Fruit fly (Drosophila melanogaster) whole organism, embryonic: Measurements from ENCODE around the gene Dph3.
A peak's percentile ranks its signal among the peaks of the same experiment; 100 is the strongest.

Experiments
- Awh ChIP-seq: fragments of 200-800 bp; sonication (Bioruptor generic); IDR thresholded peaks from 2 replicates; pipeline ENCODE4, ENCODE4 v1.3.6; 2022; ENCODE audit warnings: missing biosample characterization, missing genetic modification characterization
- CG1024 ChIP-seq: fragments of 200-800 bp; sonication (Bioruptor generic); IDR thresholded peaks from 2 replicates; pipeline ENCODE4 v1.3.6; 2022; ENCODE audit warnings: missing biosample characterization, missing genetic modification characterization
- CG10431 ChIP-seq: fragments of 200-800 bp; sonication (Bioruptor generic); optimal IDR thresholded peaks from 3 replicates; lab custom pipeline; 2018; ENCODE audit warnings: missing biosample characterization, mild to moderate bottlenecking, missing genetic modification characterization
- CG12155 ChIP-seq: fragments of 200-800 bp; sonication (Bioruptor generic); optimal IDR thresholded peaks from 3 replicates; lab custom pipeline; 2016; ENCODE audit warnings: missing biosample characterization, missing genetic modification characterization
- CG1233 ChIP-seq: fragments of 200-800 bp; sonication (Bioruptor generic); optimal IDR thresholded peaks from 4 replicates; lab custom pipeline; 2018; ENCODE audit warnings: missing biosample characterization, mild to moderate bottlenecking, missing genetic modification characterization
- CG12942 ChIP-seq: fragments of 200-800 bp; sonication (Bioruptor generic); optimal IDR thresholded peaks from 3 replicates; lab custom pipeline; 2016; ENCODE audit warnings: missing biosample characterization, missing genetic modification characterization
- CG14050 ChIP-seq: fragments of 200-800 bp; sonication (Bioruptor generic); IDR thresholded peaks from 3 replicates; pipeline ENCODE4 v1.3.6; 2022; ENCODE audit warnings: missing biosample characterization, missing genetic modification characterization
- CG14860 ChIP-seq: fragments of 200-800 bp; sonication (Bioruptor generic); IDR thresholded peaks from 3 replicates; pipeline ENCODE4 v1.3.6; 2022; ENCODE audit warnings: missing biosample characterization, missing genetic modification characterization; ENCODE audit not compliant: partially characterized antibody
- CG1529 ChIP-seq: fragments of 200-800 bp; sonication (Bioruptor generic); optimal IDR thresholded peaks from 3 replicates; lab custom pipeline; 2018; ENCODE audit warnings: missing biosample characterization, missing genetic modification characterization
- CG1603 ChIP-seq: fragments of 200-800 bp; sonication (Bioruptor generic); optimal IDR thresholded peaks from 2 replicates; lab custom pipeline; 2019; ENCODE audit warnings: missing biosample characterization, mild to moderate bottlenecking, missing genetic modification characterization, moderate library complexity
- CG17912 ChIP-seq: fragments of 200-800 bp; sonication (Bioruptor generic); optimal IDR thresholded peaks from 2 replicates; lab custom pipeline; 2018; ENCODE audit warnings: missing biosample characterization, mild to moderate bottlenecking, missing genetic modification characterization
- CG18011 ChIP-seq: fragments of 200-800 bp; sonication (Bioruptor generic); optimal IDR thresholded peaks from 2 replicates; lab custom pipeline; 2017; ENCODE audit warnings: missing biosample characterization, missing genetic modification characterization, mild to moderate bottlenecking, moderate library complexity, missing genotype
- CG2120 ChIP-seq: fragments of 200-800 bp; sonication (Bioruptor generic); optimal IDR thresholded peaks from 3 replicates; lab custom pipeline; 2016; ENCODE audit warnings: missing biosample characterization, missing genetic modification characterization
- CG2129 ChIP-seq: fragments of 200-800 bp; sonication (Bioruptor generic); IDR thresholded peaks from 2 replicates; pipeline ENCODE4 v1.3.6; 2022; ENCODE audit warnings: missing biosample characterization, missing genetic modification characterization; ENCODE audit not compliant: partially characterized antibody
- CG2889 ChIP-seq: fragments of 200-800 bp; sonication (Bioruptor generic); IDR thresholded peaks from 3 replicates; pipeline ENCODE4 v1.3.6; 2022; ENCODE audit warnings: missing biosample characterization, missing genetic modification characterization
- CG31224 ChIP-seq: fragments of 200-800 bp; sonication (Bioruptor generic); IDR thresholded peaks from 2 replicates; pipeline ENCODE4 v1.3.6; 2022; ENCODE audit warnings: missing biosample characterization, missing genetic modification characterization
- CG33557 ChIP-seq: fragments of 200-800 bp; sonication (Bioruptor generic); optimal IDR thresholded peaks from 2 replicates; lab custom pipeline; 2019; ENCODE audit warnings: missing biosample characterization, mild to moderate bottlenecking, missing genetic modification characterization, moderate library complexity
- CG43689 ChIP-seq: fragments of 200-800 bp; sonication (Bioruptor generic); IDR thresholded peaks from 2 replicates; pipeline ENCODE4 v1.3.6; 2022; ENCODE audit warnings: missing biosample characterization, missing genetic modification characterization
- CG7372 ChIP-seq: fragments of 200-800 bp; sonication (Bioruptor generic); IDR thresholded peaks from 2 replicates; pipeline ENCODE4 v1.3.6; 2022; ENCODE audit warnings: missing biosample characterization, missing genetic modification characterization
- CG7745 ChIP-seq: fragments of 200-800 bp; sonication (Bioruptor generic); optimal IDR thresholded peaks from 2 replicates; lab custom pipeline; 2018; ENCODE audit warnings: missing biosample characterization, mild to moderate bottlenecking, missing genetic modification characterization, moderate library complexity
- CG9727 ChIP-seq: fragments of 200-800 bp; sonication (Bioruptor generic); optimal IDR thresholded peaks from 3 replicates; lab custom pipeline; 2017; ENCODE audit warnings: missing biosample characterization, mild to moderate bottlenecking, missing genetic modification characterization
- CG9797 ChIP-seq: fragments of 200-800 bp; sonication (Bioruptor generic); optimal IDR thresholded peaks from 3 replicates; lab custom pipeline; 2018; ENCODE audit warnings: missing biosample characterization, mild to moderate bottlenecking, missing genetic modification characterization
- CoRest ChIP-seq: fragments of 200-800 bp; sonication (Bioruptor generic); optimal IDR thresholded peaks from 3 replicates; lab custom pipeline; 2018; ENCODE audit warnings: missing biosample characterization, mild to moderate bottlenecking, missing genetic modification characterization, moderate library complexity
- D19B ChIP-seq: fragments of 200-800 bp; sonication (Bioruptor generic); optimal IDR thresholded peaks from 2 replicates; lab custom pipeline; 2017; ENCODE audit warnings: missing biosample characterization, mild to moderate bottlenecking, missing genetic modification characterization
- Dbx ChIP-seq: fragments of 200-800 bp; sonication (Bioruptor generic); IDR thresholded peaks from 3 replicates; pipeline ENCODE4 v1.3.6; 2022; ENCODE audit warnings: missing biosample characterization, missing genetic modification characterization
- Dll ChIP-seq: fragments of 200-800 bp; sonication (Bioruptor generic); IDR thresholded peaks from 4 replicates; pipeline ENCODE4 v1.3.6; 2022; ENCODE audit warnings: missing biosample characterization, missing genetic modification characterization; ENCODE audit not compliant: partially characterized antibody
- Doc3 ChIP-seq: fragments of 200-800 bp; sonication (Bioruptor generic); IDR thresholded peaks from 3 replicates; pipeline ENCODE4 v1.3.6; 2022; ENCODE audit warnings: missing biosample characterization, missing genetic modification characterization; ENCODE audit not compliant: partially characterized antibody
- Drgx ChIP-seq: fragments of 200-800 bp; sonication (Bioruptor generic); IDR thresholded peaks from 2 replicates; pipeline ENCODE4 v1.3.6; 2022; ENCODE audit warnings: missing biosample characterization, missing genetic modification characterization
- H2.0 ChIP-seq: fragments of 200-800 bp; sonication (Bioruptor generic); IDR thresholded peaks from 2 replicates; pipeline ENCODE4 v1.3.6; 2022; ENCODE audit warnings: missing biosample characterization, missing genetic modification characterization
- HmgD ChIP-seq: fragments of 200-800 bp; sonication (Bioruptor generic); optimal IDR thresholded peaks from 3 replicates; lab custom pipeline; 2016; ENCODE audit warnings: missing biosample characterization, missing genetic modification characterization
- Lhr ChIP-seq: fragments of 200-800 bp; sonication (Bioruptor generic); optimal IDR thresholded peaks from 3 replicates; lab custom pipeline; 2017; ENCODE audit warnings: mild to moderate bottlenecking, missing biosample characterization, missing genetic modification reagents, missing genetic modification characterization
- MBD-R2 ChIP-seq: fragments of 200-800 bp; sonication (Bioruptor generic); IDR thresholded peaks from 2 replicates; pipeline ENCODE4 v1.3.6; 2022; ENCODE audit warnings: missing biosample characterization, missing genetic modification characterization
- Mrtf ChIP-seq: fragments of 200-800 bp; sonication (Bioruptor generic); IDR thresholded peaks from 3 replicates; pipeline ENCODE4 v1.3.6; 2022; ENCODE audit warnings: missing biosample characterization, missing genetic modification characterization
- abd-A ChIP-seq: fragments of 200-800 bp; sonication (Bioruptor generic); optimal IDR thresholded peaks from 3 replicates; lab custom pipeline; 2019; ENCODE audit warnings: missing biosample characterization, mild to moderate bottlenecking, missing genetic modification characterization, moderate library complexity
- ash1 ChIP-seq: fragments of 200-800 bp; sonication (Bioruptor generic); optimal IDR thresholded peaks from 2 replicates; lab custom pipeline; 2018; ENCODE audit warnings: missing biosample characterization, mild to moderate bottlenecking, missing genetic modification characterization
- bbx ChIP-seq: fragments of 200-800 bp; sonication (Bioruptor generic); IDR thresholded peaks from 2 replicates; pipeline ENCODE4 v1.3.6; 2022; ENCODE audit warnings: missing biosample characterization, missing genetic modification characterization; ENCODE audit not compliant: partially characterized antibody
- cwo ChIP-seq: fragments of 200-800 bp; sonication (Bioruptor generic); optimal IDR thresholded peaks from 3 replicates; lab custom pipeline; 2017; ENCODE audit warnings: missing biosample characterization, missing genetic modification characterization, mild to moderate bottlenecking, moderate library complexity, missing genetic modification reagents
- dysf ChIP-seq: fragments of 200-800 bp; sonication (Bioruptor generic); IDR thresholded peaks from 3 replicates; pipeline ENCODE4 v1.3.6; 2022; ENCODE audit warnings: missing biosample characterization, missing genetic modification characterization
- ftz-f1 ChIP-seq: fragments of 200-800 bp; sonication (Bioruptor generic); optimal IDR thresholded peaks from 2 replicates; lab custom pipeline; 2016; ENCODE audit warnings: missing biosample characterization, missing genetic modification characterization
- gce ChIP-seq: fragments of 200-800 bp; sonication (Bioruptor generic); IDR thresholded peaks from 3 replicates; pipeline ENCODE4 v1.3.6; 2022; ENCODE audit warnings: missing biosample characterization, missing genetic modification characterization
- her ChIP-seq: fragments of 200-800 bp; sonication (Bioruptor generic); optimal IDR thresholded peaks from 2 replicates; lab custom pipeline; 2016; ENCODE audit warnings: missing biosample characterization, missing genetic modification characterization
- kay ChIP-seq: fragments of 200-800 bp; sonication (Bioruptor generic); optimal IDR thresholded peaks from 2 replicates; lab custom pipeline; 2016; ENCODE audit warnings: missing biosample characterization, missing genetic modification characterization
- ken ChIP-seq: fragments of 200-800 bp; sonication (Bioruptor generic); IDR thresholded peaks from 3 replicates; pipeline ENCODE4 v1.3.6; 2022; ENCODE audit warnings: missing biosample characterization, missing genetic modification characterization
- nmo ChIP-seq: fragments of 200-800 bp; sonication (Bioruptor generic); optimal IDR thresholded peaks from 2 replicates; lab custom pipeline; 2018; ENCODE audit warnings: missing biosample characterization, mild to moderate bottlenecking, missing genetic modification characterization, moderate library complexity
- otp ChIP-seq: fragments of 200-800 bp; sonication (Bioruptor generic); IDR thresholded peaks from 3 replicates; pipeline ENCODE4, ENCODE4 v1.3.6; 2022; ENCODE audit warnings: missing biosample characterization, missing genetic modification characterization
- pb ChIP-seq: fragments of 200-800 bp; sonication (Bioruptor generic); optimal IDR thresholded peaks from 3 replicates; lab custom pipeline; 2016; ENCODE audit warnings: missing biosample characterization, missing genetic modification characterization
- pfk ChIP-seq: fragments of 200-800 bp; sonication (Bioruptor generic); optimal IDR thresholded peaks from 2 replicates; lab custom pipeline; 2018; ENCODE audit warnings: missing biosample characterization, mild to moderate bottlenecking, missing genetic modification characterization, moderate library complexity
- pzg ChIP-seq: fragments of 200-800 bp; sonication (Bioruptor generic); optimal IDR thresholded peaks from 3 replicates; lab custom pipeline; 2018; ENCODE audit warnings: missing biosample characterization, mild to moderate bottlenecking, missing genetic modification characterization, moderate library complexity
- ranshi ChIP-seq: fragments of 200-800 bp; sonication (Bioruptor generic); IDR thresholded peaks from 2 replicates; pipeline ENCODE4 v1.3.6; 2022; ENCODE audit warnings: missing biosample characterization, missing genetic modification characterization
- tgo ChIP-seq: fragments of 200-800 bp; sonication (Bioruptor generic); IDR thresholded peaks from 3 replicates; pipeline ENCODE4 v1.3.6; 2022; ENCODE audit warnings: missing biosample characterization, missing genetic modification characterization
- tup ChIP-seq: fragments of 200-800 bp; sonication (Bioruptor generic); optimal IDR thresholded peaks from 2 replicates; lab custom pipeline; 2016; ENCODE audit warnings: missing biosample characterization, mild to moderate bottlenecking, missing genetic modification characterization, moderate library complexity

The Dph3 gene

dm6 chr3R:11269013-11269412, 37.3 kb downstream of the Dph3 start (continued):
- TF ChIP-seq CG7745 (peak; percentile 89), tgo (peak; percentile 29; the same call in 1 of the 3 replicates), pzg (GFP tag; lab: Kevin White, UChicago) (no peak), CG2129 (GFP tag; lab: Robert Waterston, UW) (no peak), CG1233 (peak; percentile 76), CG2889 (no peak), CG1603 (peak; percentile 74), CG1529 (GFP tag; lab: Kevin White, UChicago) (peak; percentile 75), CG17912 (GFP tag; lab: Kevin White, UChicago) (peak; percentile 79), ken (GFP tag; lab: Robert Waterston, UW) (peak; percentile 30; the same call in 1 of the 3 replicates), CG1024 (GFP tag; lab: Robert Waterston, UW) (peak; percentile 59; the same call in 1 of the 2 replicates), ash1 (peak; percentile 29), CG33557 (peak; percentile 87), tup (GFP tag; lab: Kevin White, UChicago) (no peak), CG18011 (GFP tag; lab: Kevin White, UChicago) (no peak), pfk (GFP tag; lab: Kevin White, UChicago) (peak; percentile 59), CG9727 (GFP tag; lab: Kevin White, UChicago) (peak; percentile 70), pb (peak; percentile 85), D19B (no peak), CG12942 (GFP tag; lab: Kevin White, UChicago) (peak; percentile 6), MBD-R2 (GFP tag; lab: Robert Waterston, UW) (no peak), Mrtf (GFP tag; lab: Robert Waterston, UW) (no peak; the same call in 2 of the 3 replicates), cwo (GFP tag; lab: Kevin White, UChicago) (no peak), CG12155 (GFP tag; lab: Kevin White, UChicago) (no peak), Doc3 (no peak), H2.0 (GFP tag; lab: Robert Waterston, UW) (peak; percentile 18; the same call in 1 of the 2 replicates), CG31224 (GFP tag; lab: Robert Waterston, UW) (no peak), gce (GFP tag; lab: Robert Waterston, UW) (no peak), Drgx (peak; percentile 10; the same call in 1 of the 2 replicates), bbx (GFP tag; lab: Robert Waterston, UW) (no peak), Awh (GFP tag; lab: Robert Waterston, UW) (peak; percentile 72), nmo (peak; percentile 58), CG9797 (GFP tag; lab: Kevin White, UChicago) (no peak), CoRest (tag; lab: Kevin White, UChicago) (peak; percentile 65), otp (GFP tag; lab: Robert Waterston, UW) (peak; percentile 64), CG14860 (GFP tag; lab: Robert Waterston, UW) (no peak), dysf (GFP tag; lab: Robert Waterston, UW) (peak; percentile 37; the same call in 1 of the 3 replicates), Dll (GFP tag; lab: Robert Waterston, UW) (no peak), CG14050 (GFP tag; lab: Robert Waterston, UW) (no peak), Dbx (GFP tag; lab: Robert Waterston, UW) (no peak), ranshi (GFP tag; lab: Robert Waterston, UW) (0 out of 2 replicates have a peak, but pooled peaks have one; percentile 6), CG7372 (GFP tag; lab: Robert Waterston, UW) (no peak), abd-A (tag; lab: Kevin White, UChicago) (no peak), CG43689 (GFP tag; lab: Robert Waterston, UW) (no peak), her (GFP tag; lab: Kevin White, UChicago) (no peak), ftz-f1 (GFP tag; lab: Kevin White, UChicago) (no peak), CG2120 (GFP tag; lab: Kevin White, UChicago) (no peak), Lhr (peak; percentile 53), kay (GFP tag; lab: Kevin White, UChicago) (no peak), CG10431 (peak; percentile 86), HmgD (GFP tag; lab: Kevin White, UChicago) (no peak)
